Worm (Caenorhabditis elegans) whole organism, young adult: ENCODE measurements around the gene nas-38.

Experiments
- C06A6.2 ChIP-seq: fragments of 200-800 bp; sonication (Bioruptor generic); conservative IDR thresholded peaks from 2 replicates; pipeline ENCODE4 v1.3.6; 2022; ENCODE audit warnings: missing genetic modification characterization, missing compliant biosample characterization
- F22D6.2 ChIP-seq: sonication (generic microtip); optimal IDR thresholded peaks from 2 replicates; lab custom pipeline; 2016; ENCODE audit warnings: mild to moderate bottlenecking, missing genetic modification characterization, missing compliant biosample characterization
- F23B12.7 ChIP-seq: sonication (generic microtip); optimal IDR thresholded peaks from 2 replicates; lab custom pipeline; 2017; ENCODE audit warnings: missing genetic modification characterization, mild to moderate bottlenecking, missing compliant biosample characterization, antibody characterized with exemption, moderate library complexity; ENCODE audit not compliant: insufficient read depth
- F39B2.1 ChIP-seq: fragments of 200-800 bp; sonication (Bioruptor generic); IDR thresholded peaks from 2 replicates; pipeline ENCODE4 v1.3.6; 2022; ENCODE audit warnings: missing genetic modification reagents, missing genetic modification characterization, missing compliant biosample characterization
- K12H6.12 ChIP-seq: fragments of 200-800 bp; sonication (Bioruptor generic); optimal IDR thresholded peaks from 2 replicates; lab custom pipeline; 2018; ENCODE audit warnings: mild to moderate bottlenecking, missing genetic modification characterization, missing compliant biosample characterization
- Y56A3A.18 ChIP-seq: fragments of 200-800 bp; sonication (Bioruptor generic); IDR thresholded peaks from 2 replicates; pipeline ENCODE4 v1.3.6; 2022; ENCODE audit warnings: missing genetic modification reagents, missing genetic modification characterization, missing compliant biosample characterization
- Y79H2A.3 ChIP-seq: fragments of 200-800 bp; sonication (Bioruptor generic); conservative IDR thresholded peaks from 2 replicates; pipeline ENCODE4 v1.3.6; 2022; ENCODE audit warnings: missing genetic modification reagents, missing genetic modification characterization, missing compliant biosample characterization
- ZK185.1 ChIP-seq: sonication (generic microtip); optimal IDR thresholded peaks from 2 replicates; lab custom pipeline; 2016; ENCODE audit warnings: mild to moderate bottlenecking, missing genetic modification characterization, missing compliant biosample characterization; ENCODE audit not compliant: poor library complexity, severe bottlenecking
- atf-7 ChIP-seq: sonication (generic microtip); optimal IDR thresholded peaks from 2 replicates; lab custom pipeline; 2017; ENCODE audit warnings: mild to moderate bottlenecking, missing genetic modification characterization, missing compliant biosample characterization
- attf-5 ChIP-seq: fragments of 200-800 bp; sonication (Bioruptor generic); optimal IDR thresholded peaks from 2 replicates; lab custom pipeline; 2018; ENCODE audit warnings: mild to moderate bottlenecking, missing genetic modification characterization, missing compliant biosample characterization
- cebp-1 ChIP-seq, 2 experiments: fragments of 200-800 bp in 1 of 2; sonication (Bioruptor generic) in 1 of 2; sonication (generic microtip) in 1 of 2; IDR thresholded peaks in 1 of 2; optimal IDR thresholded peaks in 1 of 2; 2 replicates each; pipeline versions ENCODE4 v1.3.6 to Lab custom; 2017 to 2022; ENCODE audit warnings: missing compliant biosample characterization in 2 of 2, missing genetic modification characterization in 2 of 2, mild to moderate bottlenecking in 1 of 2, missing genetic modification reagents in 1 of 2, moderate library complexity in 1 of 2
- cebp-2 ChIP-seq: fragments of 200-800 bp; sonication (Bioruptor generic); IDR thresholded peaks from 2 replicates; pipeline ENCODE4 v1.3.6; 2022; ENCODE audit warnings: missing genetic modification characterization, missing compliant biosample characterization
- ceh-27 ChIP-seq: fragments of 200-800 bp; sonication (Bioruptor generic); optimal IDR thresholded peaks from 2 replicates; lab custom pipeline; 2018; ENCODE audit warnings: mild to moderate bottlenecking, missing genetic modification characterization, moderate library complexity, missing compliant biosample characterization
- ceh-40 ChIP-seq: fragments of 200-800 bp; sonication (Bioruptor generic); IDR thresholded peaks from 2 replicates; pipeline ENCODE4 v1.3.6; 2022; ENCODE audit warnings: missing genetic modification characterization, missing compliant biosample characterization
- die-1 ChIP-seq: sonication (generic microtip); optimal IDR thresholded peaks from 2 replicates; lab custom pipeline; 2016; ENCODE audit warnings: missing genotype, mild to moderate bottlenecking, missing genetic modification characterization, missing compliant biosample characterization
- dpl-1 ChIP-seq: fragments of 150-350 bp; optimal IDR thresholded peaks from 2 replicates; lab custom pipeline; 2014; ENCODE audit warnings: missing biosample characterization, missing genetic modification reagents, missing genetic modification characterization
- egl-18 ChIP-seq: fragments of 200-800 bp; sonication (Bioruptor generic); IDR thresholded peaks from 2 replicates; pipeline ENCODE4 v1.3.6; 2022; ENCODE audit warnings: missing genetic modification reagents, missing genetic modification characterization, missing compliant biosample characterization
- gei-17 ChIP-seq: fragments of 200-800 bp; sonication (Bioruptor generic); optimal IDR thresholded peaks from 2 replicates; lab custom pipeline; 2018; ENCODE audit warnings: mild to moderate bottlenecking, missing genetic modification characterization, missing compliant biosample characterization
- him-1 ChIP-seq: sonication (generic microtip); optimal IDR thresholded peaks from 2 replicates; lab custom pipeline; 2016; ENCODE audit warnings: missing genotype, missing genetic modification reagents, missing genetic modification characterization, missing compliant biosample characterization
- hmg-1.2 ChIP-seq: fragments of 200-800 bp; sonication (Bioruptor generic); IDR thresholded peaks from 2 replicates; pipeline ENCODE4 v1.3.6; 2022; ENCODE audit warnings: missing genetic modification reagents, missing genetic modification characterization, missing compliant biosample characterization
- let-607 ChIP-seq, 2 experiments: fragments of 200-800 bp in 1 of 2; sonication (Bioruptor generic) in 1 of 2; sonication (generic microtip) in 1 of 2; optimal IDR thresholded peaks; 2 replicates each; lab custom pipeline; 2016 to 2018; ENCODE audit warnings: mild to moderate bottlenecking in 2 of 2, missing compliant biosample characterization in 2 of 2, missing genetic modification characterization in 2 of 2, moderate library complexity in 2 of 2, missing genotype in 1 of 2
- lir-1 ChIP-seq: fragments of 200-800 bp; sonication (Bioruptor generic); conservative IDR thresholded peaks from 2 replicates; pipeline ENCODE4 v1.3.6; 2022; ENCODE audit warnings: missing genetic modification reagents, missing genetic modification characterization, missing compliant biosample characterization
- lsl-1 ChIP-seq: fragments of 200-800 bp; sonication (Bioruptor generic); optimal IDR thresholded peaks from 2 replicates; lab custom pipeline; 2018; ENCODE audit warnings: mild to moderate bottlenecking, missing genetic modification characterization, moderate library complexity, missing compliant biosample characterization
- madf-10 ChIP-seq: sonication (generic microtip); optimal IDR thresholded peaks from 2 replicates; lab custom pipeline; 2016; ENCODE audit warnings: mild to moderate bottlenecking, missing genetic modification characterization, missing compliant biosample characterization
- madf-3 ChIP-seq: fragments of 200-800 bp; sonication (Bioruptor generic); IDR thresholded peaks from 2 replicates; pipeline ENCODE4 v1.3.6; 2022; ENCODE audit warnings: missing genetic modification reagents, missing genetic modification characterization, missing compliant biosample characterization
- rec-8 ChIP-seq, 2 experiments: sonication (generic microtip); optimal IDR thresholded peaks; 2 replicates each; lab custom pipeline; 2016; ENCODE audit warnings: mild to moderate bottlenecking in 2 of 2, missing genetic modification characterization in 2 of 2, missing genetic modification reagents in 2 of 2, missing genotype in 2 of 2, missing biosample characterization in 1 of 2, missing compliant biosample characterization in 1 of 2, moderate library complexity in 1 of 2
- snpc-4 ChIP-seq, 5 experiments: fragments of 150-350 bp in 1 of 5; sonication (generic microtip) in 4 of 5; optimal IDR thresholded peaks; 2 replicates each; lab custom pipeline; 2014 to 2018; ENCODE audit warnings: missing genetic modification characterization in 5 of 5, missing biosample characterization in 3 of 5, antibody characterized with exemption in 2 of 5, mild to moderate bottlenecking in 2 of 5, missing compliant biosample characterization in 2 of 5, missing genotype in 2 of 5, moderate library complexity in 2 of 5, missing genetic modification reagents in 1 of 5
- somi-1 ChIP-seq: fragments of 200-800 bp; sonication (Bioruptor generic); optimal IDR thresholded peaks from 2 replicates; lab custom pipeline; 2018; ENCODE audit warnings: mild to moderate bottlenecking, missing genetic modification characterization, missing compliant biosample characterization
- sptf-2 ChIP-seq: fragments of 200-800 bp; sonication (Bioruptor generic); optimal IDR thresholded peaks from 2 replicates; lab custom pipeline; 2018; ENCODE audit warnings: mild to moderate bottlenecking, missing genetic modification characterization, missing compliant biosample characterization
- tbp1 ChIP-seq: fragments of 200-800 bp; sonication (Bioruptor generic); optimal IDR thresholded peaks from 2 replicates; lab custom pipeline; 2018; ENCODE audit warnings: mild to moderate bottlenecking, missing genetic modification characterization, missing compliant biosample characterization
- unc-62 ChIP-seq: fragments of 150-350 bp; optimal IDR thresholded peaks from 2 replicates; lab custom pipeline; 2014; ENCODE audit warnings: missing biosample characterization, missing genetic modification reagents, missing genetic modification characterization
- xnd-1 ChIP-seq: sonication (generic microtip); optimal IDR thresholded peaks from 2 replicates; lab custom pipeline; 2016; ENCODE audit warnings: missing genotype, missing genetic modification reagents, missing genetic modification characterization, missing compliant biosample characterization
- zfh-2 ChIP-seq: fragments of 200-800 bp; sonication (Bioruptor generic); conservative IDR thresholded peaks from 2 replicates; pipeline ENCODE4 v1.3.6; 2022; ENCODE audit warnings: missing genetic modification reagents, missing genetic modification characterization, missing compliant biosample characterization
- ztf-26 ChIP-seq: sonication (generic microtip); optimal IDR thresholded peaks from 2 replicates; lab custom pipeline; 2017; ENCODE audit warnings: missing genetic modification characterization, missing compliant biosample characterization

The nas-38 gene

ce11 chrX:530909-531308, 27.0 kb upstream of the nas-38 start, which contains the start of gene B0310.6:
Gene B0310.6 (minus strand): TSS chrX:531009.
- TF ChIP-seq xnd-1 (tag; lab: Kevin White, UChicago) (no peak), lsl-1 (GFP tag; lab: Kevin White, UChicago) (no peak), F23B12.7 (tag; lab: Kevin White, UChicago) (no peak), ceh-40 (no peak), egl-18 (GFP tag; lab: Robert Waterston, UW) (no peak), snpc-4 (GFP tag; optimal IDR thresholded peaks at IDR 0.05; lab: Kevin White, UChicago) (no peak), snpc-4 (tag; optimal IDR thresholded peaks at IDR 0.05; lab: Kevin White, UChicago) (no peak), cebp-2 (GFP tag; lab: Robert Waterston, UW) (no peak), ZK185.1 (no peak), madf-3 (GFP tag; lab: Robert Waterston, UW) (no peak), Y79H2A.3 (GFP tag; lab: Robert Waterston, UW) (no peak), sptf-2 (GFP tag; lab: Kevin White, UChicago) (no peak), Y56A3A.18 (GFP tag; lab: Robert Waterston, UW) (no peak), rec-8 (tag; optimal IDR thresholded peaks at IDR 0.05; lab: Kevin White, UChicago) (no peak), atf-7 (no peak), C06A6.2 (GFP tag; lab: Robert Waterston, UW) (no peak), F22D6.2 (tag; lab: Kevin White, UChicago) (no peak), gei-17 (no peak)

- no peak for TF ChIP-seq cebp-1 (GFP tag; IDR thresholded peaks at IDR 0.05; lab: Robert Waterston, UW)
- TF ChIP-seq cebp-1 (tag; optimal IDR thresholded peaks at IDR 0.05; lab: Kevin White, UChicago), result peak; percentile 67
- TF ChIP-seq gei-17, result peak; percentile 43
- TF ChIP-seq snpc-4 (GFP tag; optimal IDR thresholded peaks at IDR 0.05; lab: Kevin White, UChicago), result no peak
- TF ChIP-seq snpc-4 (tag; optimal IDR thresholded peaks at IDR 0.05; lab: Kevin White, UChicago), result peak in 1 of 4 experiments; percentile 6
- TF ChIP-seq dpl-1 (GFP tag; lab: Kevin White, UChicago), result no peak
- no peak for TF ChIP-seq Y79H2A.3 (GFP tag; lab: Robert Waterston, UW)
- peak; percentile 18 for TF ChIP-seq madf-10 (tag; lab: Kevin White, UChicago)
- TF ChIP-seq ztf-26 (tag; lab: Kevin White, UChicago), result peak; percentile 24
- TF ChIP-seq K12H6.12, result peak; percentile 56
- no peak for TF ChIP-seq him-1 (tag; lab: Kevin White, UChicago)
- peak in 1 of 2 experiments; percentile 22 for TF ChIP-seq let-607 (tag; optimal IDR thresholded peaks at IDR 0.05; lab: Kevin White, UChicago)
- TF ChIP-seq die-1 (tag; lab: Kevin White, UChicago), result peak; percentile 42
- TF ChIP-seq lir-1, result no peak
- no peak for TF ChIP-seq F39B2.1 (GFP tag; lab: Robert Waterston, UW)
- peak; percentile 38 for TF ChIP-seq ZK185.1
- peak; percentile 49; the same call in 1 of the 2 replicates for TF ChIP-seq zfh-2 (GFP tag; lab: Robert Waterston, UW)
- TF ChIP-seq xnd-1 (tag; lab: Kevin White, UChicago), result no peak
- peak; percentile 28 for TF ChIP-seq attf-5 (GFP tag; lab: Kevin White, UChicago)
- peak; percentile 8 for TF ChIP-seq tbp1 (GFP tag; lab: Kevin White, UChicago)
- peak; percentile 59 for TF ChIP-seq ceh-27
- peak; percentile 5 for TF ChIP-seq unc-62 (GFP tag; lab: Kevin White, UChicago)
- no peak for TF ChIP-seq lsl-1 (GFP tag; lab: Kevin White, UChicago)
- peak; percentile 67; the same call in 1 of the 2 replicates for TF ChIP-seq hmg-1.2 (GFP tag; lab: Robert Waterston, UW)
- peak; percentile 18 for TF ChIP-seq somi-1 (GFP tag; lab: Kevin White, UChicago)
- peak; percentile 60 for TF ChIP-seq atf-7
Observed at ce11 chrX:535728-536127, 22.2 kb upstream of the nas-38 start, which contains the start of gene F28C10.3. Gene F28C10.3 (minus strand): TSS chrX:535828.
